Fruit fly (Drosophila melanogaster) whole organism, embryonic: ENCODE results near the gene CG10182.

Source experiments
- Ada2b ChIP-seq: fragments of 200-800 bp; sonication (Bioruptor generic); IDR thresholded peaks from 2 replicates; pipeline ENCODE4 v1.3.6; 2022; ENCODE audit warnings: missing biosample characterization, missing genetic modification characterization
- Aef1 ChIP-seq: fragments of 200-800 bp; sonication (Bioruptor generic); IDR thresholded peaks from 3 replicates; pipeline ENCODE4 v1.3.6; 2022; ENCODE audit warnings: missing biosample characterization, missing genetic modification characterization
- BtbVII ChIP-seq: fragments of 200-800 bp; sonication (Bioruptor generic); optimal IDR thresholded peaks from 3 replicates; lab custom pipeline; 2017; ENCODE audit warnings: missing biosample characterization, mild to moderate bottlenecking, missing genetic modification characterization
- CG11504 ChIP-seq: fragments of 200-800 bp; sonication (Bioruptor generic); optimal IDR thresholded peaks from 3 replicates; lab custom pipeline; 2019; ENCODE audit warnings: missing biosample characterization, mild to moderate bottlenecking, missing genetic modification characterization, moderate library complexity
- CG11560 ChIP-seq: fragments of 200-800 bp; sonication (Bioruptor generic); IDR thresholded peaks from 3 replicates; pipeline ENCODE4 v1.3.6; 2022; ENCODE audit warnings: missing biosample characterization, missing genetic modification characterization
- CG12659 ChIP-seq: fragments of 200-800 bp; sonication (Bioruptor generic); optimal IDR thresholded peaks from 3 replicates; lab custom pipeline; 2017; ENCODE audit warnings: mild to moderate bottlenecking, missing biosample characterization, missing genetic modification reagents, missing genetic modification characterization
- CG12942 ChIP-seq: fragments of 200-800 bp; sonication (Bioruptor generic); optimal IDR thresholded peaks from 3 replicates; lab custom pipeline; 2016; ENCODE audit warnings: missing biosample characterization, missing genetic modification characterization
- CG13296 ChIP-seq: fragments of 200-800 bp; sonication (Bioruptor generic); optimal IDR thresholded peaks from 3 replicates; lab custom pipeline; 2018; ENCODE audit warnings: missing biosample characterization, mild to moderate bottlenecking, missing genetic modification characterization
- CG15269 ChIP-seq: fragments of 200-800 bp; sonication (Bioruptor generic); optimal IDR thresholded peaks from 2 replicates; lab custom pipeline; 2018; ENCODE audit warnings: missing biosample characterization, mild to moderate bottlenecking, missing genetic modification characterization, moderate library complexity
- CG18599 ChIP-seq: fragments of 200-800 bp; sonication (Bioruptor generic); optimal IDR thresholded peaks from 3 replicates; lab custom pipeline; 2017; ENCODE audit warnings: missing biosample characterization, missing genetic modification characterization, mild to moderate bottlenecking, moderate library complexity, missing genetic modification reagents
- CG2120 ChIP-seq: fragments of 200-800 bp; sonication (Bioruptor generic); optimal IDR thresholded peaks from 3 replicates; lab custom pipeline; 2016; ENCODE audit warnings: missing biosample characterization, missing genetic modification characterization
- CG2678 ChIP-seq: fragments of 200-800 bp; sonication (Bioruptor generic); optimal IDR thresholded peaks from 3 replicates; lab custom pipeline; 2019; ENCODE audit warnings: missing biosample characterization, mild to moderate bottlenecking, missing genetic modification characterization, moderate library complexity
- CG3163 ChIP-seq: fragments of 200-800 bp; sonication (Bioruptor generic); optimal IDR thresholded peaks from 3 replicates; lab custom pipeline; 2016; ENCODE audit warnings: missing biosample characterization, missing genetic modification characterization
- CG3281 ChIP-seq: fragments of 200-800 bp; sonication (Bioruptor generic); optimal IDR thresholded peaks from 3 replicates; lab custom pipeline; 2017; ENCODE audit warnings: missing biosample characterization, mild to moderate bottlenecking, missing genetic modification characterization
- CG4328 ChIP-seq: fragments of 200-800 bp; sonication (Bioruptor generic); optimal IDR thresholded peaks from 3 replicates; lab custom pipeline; 2017; ENCODE audit warnings: missing biosample characterization, missing genetic modification reagents, missing genetic modification characterization
- CG6175 ChIP-seq: fragments of 200-800 bp; sonication (Bioruptor generic); IDR thresholded peaks from 3 replicates; pipeline ENCODE4 v1.3.6; 2022; ENCODE audit warnings: missing biosample characterization, missing genetic modification characterization
- CG7357 ChIP-seq: fragments of 200-800 bp; sonication (Bioruptor generic); IDR thresholded peaks from 3 replicates; pipeline ENCODE4 v1.3.6; 2022; ENCODE audit warnings: missing biosample characterization, missing genetic modification characterization
- CG7556 ChIP-seq: fragments of 200-800 bp; sonication (Bioruptor generic); optimal IDR thresholded peaks from 2 replicates; lab custom pipeline; 2017; ENCODE audit warnings: missing biosample characterization, mild to moderate bottlenecking, missing genetic modification characterization
- CG8944 ChIP-seq: fragments of 200-800 bp; sonication (Bioruptor generic); optimal IDR thresholded peaks from 3 replicates; lab custom pipeline; 2016; ENCODE audit warnings: missing biosample characterization, missing genetic modification characterization
- CG9215 ChIP-seq: fragments of 200-800 bp; sonication (Bioruptor generic); IDR thresholded peaks from 2 replicates; pipeline ENCODE4 v1.3.6; 2022; ENCODE audit warnings: missing biosample characterization, missing genetic modification characterization
- CG9932 ChIP-seq: fragments of 200-800 bp; sonication (Bioruptor generic); IDR thresholded peaks from 2 replicates; pipeline ENCODE4 v1.3.6; 2022; ENCODE audit warnings: missing biosample characterization, missing genetic modification characterization
- Fer3 ChIP-seq: fragments of 200-800 bp; sonication (Bioruptor generic); optimal IDR thresholded peaks from 2 replicates; lab custom pipeline; 2018; ENCODE audit warnings: missing biosample characterization, mild to moderate bottlenecking, missing genetic modification characterization, moderate library complexity
- Hand ChIP-seq: fragments of 200-800 bp; sonication (Bioruptor generic); optimal IDR thresholded peaks from 2 replicates; lab custom pipeline; 2017; ENCODE audit warnings: mild to moderate bottlenecking, missing biosample characterization, missing genetic modification reagents, missing genetic modification characterization
- Hmr ChIP-seq: fragments of 200-800 bp; sonication (Bioruptor generic); optimal IDR thresholded peaks from 3 replicates; lab custom pipeline; 2017; ENCODE audit warnings: mild to moderate bottlenecking, missing biosample characterization, missing genetic modification reagents, missing genetic modification characterization
- Meics ChIP-seq: fragments of 200-800 bp; sonication (Bioruptor generic); optimal IDR thresholded peaks from 2 replicates; lab custom pipeline; 2017; ENCODE audit warnings: missing biosample characterization, mild to moderate bottlenecking, missing genetic modification characterization
- Ptx1 ChIP-seq: fragments of 200-800 bp; sonication (Bioruptor generic); IDR thresholded peaks from 2 replicates; pipeline ENCODE4 v1.3.6; 2022; ENCODE audit warnings: missing biosample characterization, missing genetic modification characterization
- Rfx ChIP-seq: fragments of 200-800 bp; sonication (Bioruptor generic); IDR thresholded peaks from 2 replicates; pipeline ENCODE4 v1.3.6; 2022; ENCODE audit warnings: missing biosample characterization, missing genetic modification characterization
- Sox102F ChIP-seq: fragments of 200-800 bp; sonication (Bioruptor generic); optimal IDR thresholded peaks from 2 replicates; lab custom pipeline; 2018; ENCODE audit warnings: missing biosample characterization, mild to moderate bottlenecking, missing genetic modification characterization, moderate library complexity
- Taf1 ChIP-seq: fragments of 200-800 bp; sonication (Bioruptor generic); IDR thresholded peaks from 2 replicates; pipeline ENCODE4 v1.3.6; 2022; ENCODE audit warnings: missing biosample characterization, missing genetic modification characterization
- amos ChIP-seq: fragments of 200-800 bp; sonication (Bioruptor generic); IDR thresholded peaks from 2 replicates; pipeline ENCODE4 v1.3.6; 2022; ENCODE audit warnings: missing biosample characterization, missing genetic modification characterization; ENCODE audit not compliant: partially characterized antibody
- bigmax ChIP-seq: fragments of 200-800 bp; sonication (Bioruptor generic); optimal IDR thresholded peaks from 2 replicates; lab custom pipeline; 2018; ENCODE audit warnings: missing biosample characterization, mild to moderate bottlenecking, missing genetic modification characterization
- caup ChIP-seq: fragments of 200-800 bp; sonication (Bioruptor generic); optimal IDR thresholded peaks from 3 replicates; lab custom pipeline; 2017; ENCODE audit warnings: missing biosample characterization, mild to moderate bottlenecking, missing genetic modification characterization, moderate library complexity; ENCODE audit not compliant: severe bottlenecking
- ci ChIP-seq: fragments of 200-800 bp; sonication (Bioruptor generic); IDR thresholded peaks from 3 replicates; pipeline ENCODE4 v1.3.6; 2022; ENCODE audit warnings: missing biosample characterization, missing genetic modification characterization
- cwo ChIP-seq: fragments of 200-800 bp; sonication (Bioruptor generic); optimal IDR thresholded peaks from 3 replicates; lab custom pipeline; 2017; ENCODE audit warnings: missing biosample characterization, missing genetic modification characterization, mild to moderate bottlenecking, moderate library complexity, missing genetic modification reagents
- dmrt99B ChIP-seq: fragments of 200-800 bp; sonication (Bioruptor generic); optimal IDR thresholded peaks from 2 replicates; lab custom pipeline; 2018; ENCODE audit warnings: missing biosample characterization, mild to moderate bottlenecking, missing genetic modification characterization, moderate library complexity
- ems ChIP-seq: fragments of 200-800 bp; sonication (Bioruptor generic); optimal IDR thresholded peaks from 3 replicates; lab custom pipeline; 2016; ENCODE audit warnings: missing biosample characterization, missing genetic modification characterization
- grn ChIP-seq: fragments of 200-800 bp; sonication (Bioruptor generic); optimal IDR thresholded peaks from 3 replicates; lab custom pipeline; 2017; ENCODE audit warnings: missing biosample characterization, missing genetic modification characterization
- lab ChIP-seq: fragments of 200-800 bp; sonication (Bioruptor generic); optimal IDR thresholded peaks from 3 replicates; lab custom pipeline; 2017; ENCODE audit warnings: missing biosample characterization, missing genetic modification characterization, mild to moderate bottlenecking, moderate library complexity, missing genetic modification reagents
- lov ChIP-seq, 2 experiments: fragments of 200-800 bp in 1 of 2; fragments of >200 bp in 1 of 2; sonication (Bioruptor generic) in 1 of 2; IDR thresholded peaks in 1 of 2; optimal IDR thresholded peaks in 1 of 2; 2 replicates in 1 of 2; 3 replicates in 1 of 2; pipeline versions ENCODE4 v1.3.6 to Lab custom; 2017 to 2022; ENCODE audit warnings: missing biosample characterization in 1 of 2, missing genetic modification characterization in 1 of 2
- pan ChIP-seq, 4 experiments: fragments of >200 bp in 3 of 4; fragments of 200-800 bp in 1 of 4; sonication (Bioruptor generic) in 1 of 4; optimal IDR thresholded peaks in 3 of 4; IDR thresholded peaks in 1 of 4; 2 replicates each; pipeline versions ENCODE4 v1.3.6 to Lab custom; 2017 to 2022; ENCODE audit warnings: missing biosample characterization in 2 of 4, missing genetic modification characterization in 2 of 4, mixed read lengths in 1 of 4
- pfk ChIP-seq: fragments of 200-800 bp; sonication (Bioruptor generic); optimal IDR thresholded peaks from 2 replicates; lab custom pipeline; 2018; ENCODE audit warnings: missing biosample characterization, mild to moderate bottlenecking, missing genetic modification characterization, moderate library complexity
- ranshi ChIP-seq: fragments of 200-800 bp; sonication (Bioruptor generic); IDR thresholded peaks from 2 replicates; pipeline ENCODE4 v1.3.6; 2022; ENCODE audit warnings: missing biosample characterization, missing genetic modification characterization
- row ChIP-seq: fragments of 200-800 bp; sonication (Bioruptor generic); IDR thresholded peaks from 3 replicates; pipeline ENCODE4 v1.3.6; 2022; ENCODE audit warnings: missing biosample characterization, missing genetic modification characterization
- shn ChIP-seq: fragments of 200-800 bp; sonication (Bioruptor generic); optimal IDR thresholded peaks from 3 replicates; lab custom pipeline; 2016; ENCODE audit warnings: missing biosample characterization, missing genetic modification characterization
- so ChIP-seq: fragments of 200-800 bp; sonication (Bioruptor generic); IDR thresholded peaks from 3 replicates; pipeline ENCODE4 v1.3.6; 2022; ENCODE audit warnings: missing biosample characterization, missing genetic modification characterization
- tgo ChIP-seq: fragments of 200-800 bp; sonication (Bioruptor generic); IDR thresholded peaks from 3 replicates; pipeline ENCODE4 v1.3.6; 2022; ENCODE audit warnings: missing biosample characterization, missing genetic modification characterization
- tll ChIP-seq, 2 experiments: fragments of 200-800 bp in 1 of 2; fragments of >200 bp in 1 of 2; sonication (Bioruptor generic) in 1 of 2; optimal IDR thresholded peaks; 2 replicates each; lab custom pipeline; 2017 to 2019; ENCODE audit warnings: missing biosample characterization in 2 of 2, missing genetic modification characterization in 2 of 2, mild to moderate bottlenecking in 1 of 2, moderate library complexity in 1 of 2

CG10182 gene

dm6 chr3R:23612121-23612520 lies 22.5 kb upstream of the CG10182 start (continued):
- TF ChIP-seq ems (GFP tag; lab: Kevin White, UChicago) (no peak), CG13296 (peak; percentile 24), lov (optimal IDR thresholded peaks at IDR 0.05; lab: Kevin White, UChicago) (no peak), lov (GFP tag; IDR thresholded peaks at IDR 0.05; lab: Robert Waterston, UW) (no peak), tgo (GFP tag; lab: Robert Waterston, UW) (peak; percentile 31; the same call in 1 of the 3 replicates), CG11560 (tag; lab: Robert Waterston, UW) (0 out of 3 replicates have a peak, but pooled peaks have one; percentile 31), CG2120 (peak; percentile 56), shn (GFP tag; lab: Kevin White, UChicago) (no peak), CG7357 (GFP tag; lab: Robert Waterston, UW) (no peak), caup (GFP tag; lab: Kevin White, UChicago) (peak; percentile 11), lab (GFP tag; lab: Kevin White, UChicago) (peak; percentile 71), pan (optimal IDR thresholded peaks at IDR 0.05; lab: Kevin White, UChicago) (no peak), pan (GFP tag; optimal IDR thresholded peaks at IDR 0.05 in 1 of 2, IDR thresholded peaks at IDR 0.05 in 1 of 2) (peak in 1 of 2 experiments; percentile 72), Rfx (GFP tag; lab: Robert Waterston, UW) (0 out of 2 replicates have a peak, but pooled peaks have one; percentile 62), row (GFP tag; lab: Robert Waterston, UW) (peak; percentile 63; the same call in 2 of the 3 replicates), tll (GFP tag; optimal IDR thresholded peaks at IDR 0.05; lab: Kevin White, UChicago) (no peak), so (GFP tag; lab: Robert Waterston, UW) (0 out of 3 replicates have a peak, but pooled peaks have one; percentile 9), grn (GFP tag; lab: Kevin White, UChicago) (no peak), CG3281 (GFP tag; lab: Kevin White, UChicago) (peak; percentile 40), CG6175 (GFP tag; lab: Robert Waterston, UW) (no peak), CG7556 (GFP tag; lab: Kevin White, UChicago) (peak; percentile 47), BtbVII (GFP tag; lab: Kevin White, UChicago) (peak; percentile 22), dmrt99B (peak; percentile 56), Ptx1 (peak; percentile 43), bigmax (GFP tag; lab: Kevin White, UChicago) (no peak), cwo (GFP tag; lab: Kevin White, UChicago) (peak; percentile 28), pfk (no peak), CG9215 (peak; percentile 13; the same call in 1 of the 2 replicates), CG12942 (no peak), CG4328 (no peak), CG18599 (GFP tag; lab: Kevin White, UChicago) (peak; percentile 82), CG15269 (tag; lab: Kevin White, UChicago) (peak; percentile 41), CG9932 (peak; percentile 31; the same call in 1 of the 2 replicates), CG3163 (no peak), Aef1 (GFP tag; lab: Robert Waterston, UW) (0 out of 3 replicates have a peak, but pooled peaks have one; percentile 14), CG2678 (peak; percentile 64), Ada2b (0 out of 2 replicates have a peak, but pooled peaks have one; percentile 38), Meics (GFP tag; lab: Kevin White, UChicago) (peak; percentile 57), Taf1 (GFP tag; lab: Robert Waterston, UW) (0 out of 2 replicates have a peak, but pooled peaks have one; percentile 14), Hmr (GFP tag; lab: Kevin White, UChicago) (peak; percentile 52), Fer3 (tag; lab: Kevin White, UChicago) (peak; percentile 32), amos (GFP tag; lab: Robert Waterston, UW) (no peak), CG8944 (GFP tag; lab: Kevin White, UChicago) (no peak), ranshi (GFP tag; lab: Robert Waterston, UW) (0 out of 2 replicates have a peak, but pooled peaks have one; percentile 35), ci (GFP tag; lab: Robert Waterston, UW) (0 out of 3 replicates have a peak, but pooled peaks have one; percentile 28), Hand (GFP tag; lab: Kevin White, UChicago) (peak; percentile 24), CG11504 (tag; lab: Kevin White, UChicago) (peak; percentile 55), Sox102F (peak; percentile 26), CG12659 (GFP tag; lab: Kevin White, UChicago) (peak; percentile 4)
